Fruit fly (Drosophila melanogaster) whole organism, embryonic: ENCODE measurements around the gene Nrx-IV.
A peak's percentile ranks its signal among the peaks of the same experiment; 100 is the strongest.

Experiments
- Atf6 ChIP-seq: fragments of 200-800 bp; sonication (Bioruptor generic); IDR thresholded peaks from 2 replicates; pipeline ENCODE4 v1.3.6; 2022; ENCODE audit warnings: missing biosample characterization, missing genetic modification characterization
- B-H2 ChIP-seq: fragments of 200-800 bp; sonication (Bioruptor generic); optimal IDR thresholded peaks from 2 replicates; lab custom pipeline; 2018; ENCODE audit warnings: missing biosample characterization, mild to moderate bottlenecking, missing genetic modification characterization
- Bgb ChIP-seq: fragments of 200-800 bp; sonication (Bioruptor generic); IDR thresholded peaks from 2 replicates; pipeline ENCODE4 v1.3.6; 2022; ENCODE audit warnings: missing biosample characterization, missing genetic modification characterization; ENCODE audit not compliant: partially characterized antibody
- Bteb2 ChIP-seq: fragments of 200-800 bp; sonication (Bioruptor generic); optimal IDR thresholded peaks from 2 replicates; lab custom pipeline; 2016; ENCODE audit warnings: missing biosample characterization, missing genetic modification characterization
- C15 ChIP-seq: fragments of 200-800 bp; sonication (Bioruptor generic); IDR thresholded peaks from 3 replicates; pipeline ENCODE4 v1.3.6; 2022; ENCODE audit warnings: missing biosample characterization, missing genetic modification characterization
- CG10366 ChIP-seq: fragments of 200-800 bp; sonication (Bioruptor generic); IDR thresholded peaks from 2 replicates; pipeline ENCODE4 v1.3.6; 2022; ENCODE audit warnings: missing biosample characterization, missing genetic modification characterization
- CG10654 ChIP-seq: fragments of 200-800 bp; sonication (Bioruptor generic); optimal IDR thresholded peaks from 2 replicates; lab custom pipeline; 2016; ENCODE audit warnings: missing biosample characterization, missing genetic modification characterization
- CG10959 ChIP-seq: fragments of 200-800 bp; sonication (Bioruptor generic); IDR thresholded peaks from 2 replicates; pipeline ENCODE4 v1.3.6; 2022; ENCODE audit warnings: missing biosample characterization, missing genetic modification characterization
- CG11085 ChIP-seq: fragments of 200-800 bp; sonication (Bioruptor generic); IDR thresholded peaks from 2 replicates; pipeline ENCODE4 v1.3.6; 2022; ENCODE audit warnings: missing biosample characterization, missing genetic modification characterization
- CG12391 ChIP-seq: fragments of 200-800 bp; sonication (Bioruptor generic); optimal IDR thresholded peaks from 3 replicates; lab custom pipeline; 2018; ENCODE audit warnings: missing biosample characterization, mild to moderate bottlenecking, missing genetic modification characterization, moderate library complexity
- CG13287 ChIP-seq: fragments of 200-800 bp; sonication (Bioruptor generic); IDR thresholded peaks from 2 replicates; pipeline ENCODE4 v1.3.6; 2022; ENCODE audit warnings: missing biosample characterization, missing genetic modification characterization; ENCODE audit not compliant: partially characterized antibody
- CG15601 ChIP-seq: fragments of 200-800 bp; sonication (Bioruptor generic); optimal IDR thresholded peaks from 3 replicates; lab custom pipeline; 2019; ENCODE audit warnings: missing biosample characterization, mild to moderate bottlenecking, missing genetic modification characterization, moderate library complexity
- CG1602 ChIP-seq: fragments of 200-800 bp; sonication (Bioruptor generic); optimal IDR thresholded peaks from 3 replicates; lab custom pipeline; 2016; ENCODE audit warnings: missing biosample characterization, missing genetic modification characterization
- CG16863 ChIP-seq: fragments of 200-800 bp; sonication (Bioruptor generic); optimal IDR thresholded peaks from 3 replicates; lab custom pipeline; 2016; ENCODE audit warnings: missing biosample characterization, missing genetic modification characterization
- CG17802 ChIP-seq: fragments of 200-800 bp; sonication (Bioruptor generic); optimal IDR thresholded peaks from 2 replicates; lab custom pipeline; 2018; ENCODE audit warnings: missing biosample characterization, mild to moderate bottlenecking, missing genetic modification characterization, moderate library complexity
- CG31388 ChIP-seq: fragments of 200-800 bp; sonication (Bioruptor generic); optimal IDR thresholded peaks from 2 replicates; lab custom pipeline; 2016; ENCODE audit warnings: missing biosample characterization, missing genetic modification characterization
- CG4820 ChIP-seq: fragments of 200-800 bp; sonication (Bioruptor generic); optimal IDR thresholded peaks from 3 replicates; lab custom pipeline; 2016; ENCODE audit warnings: missing biosample characterization, missing genetic modification characterization
- CG7357 ChIP-seq: fragments of 200-800 bp; sonication (Bioruptor generic); IDR thresholded peaks from 3 replicates; pipeline ENCODE4 v1.3.6; 2022; ENCODE audit warnings: missing biosample characterization, missing genetic modification characterization
- CG7745 ChIP-seq: fragments of 200-800 bp; sonication (Bioruptor generic); optimal IDR thresholded peaks from 2 replicates; lab custom pipeline; 2018; ENCODE audit warnings: missing biosample characterization, mild to moderate bottlenecking, missing genetic modification characterization, moderate library complexity
- CG9817 ChIP-seq: fragments of 200-800 bp; sonication (Bioruptor generic); optimal IDR thresholded peaks from 2 replicates; lab custom pipeline; 2018; ENCODE audit warnings: missing biosample characterization, mild to moderate bottlenecking, missing genetic modification characterization, moderate library complexity
- CkIIα-i1 ChIP-seq: fragments of 200-800 bp; sonication (Bioruptor generic); IDR thresholded peaks from 2 replicates; pipeline ENCODE4 v1.3.6; 2022; ENCODE audit warnings: missing biosample characterization, missing genetic modification characterization
- CoRest ChIP-seq: fragments of 200-800 bp; sonication (Bioruptor generic); optimal IDR thresholded peaks from 3 replicates; lab custom pipeline; 2018; ENCODE audit warnings: missing biosample characterization, mild to moderate bottlenecking, missing genetic modification characterization, moderate library complexity
- D ChIP-seq, 2 experiments: fragments of 200-800 bp in 1 of 2; fragments of >200 bp in 1 of 2; sonication (Bioruptor generic) in 1 of 2; optimal IDR thresholded peaks; 2 replicates in 1 of 2; 3 replicates in 1 of 2; lab custom pipeline; 2017; ENCODE audit warnings: mild to moderate bottlenecking in 1 of 2, missing biosample characterization in 1 of 2, missing genetic modification characterization in 1 of 2, missing genetic modification reagents in 1 of 2
- ERR ChIP-seq: fragments of 200-800 bp; sonication (Bioruptor generic); optimal IDR thresholded peaks from 2 replicates; lab custom pipeline; 2016; ENCODE audit warnings: missing biosample characterization, missing genetic modification characterization
- Hr3 ChIP-seq: fragments of 200-800 bp; sonication (Bioruptor generic); optimal IDR thresholded peaks from 3 replicates; lab custom pipeline; 2016; ENCODE audit warnings: missing biosample characterization, missing genetic modification characterization
- NC2α ChIP-seq: fragments of 200-800 bp; sonication (Bioruptor generic); optimal IDR thresholded peaks from 2 replicates; lab custom pipeline; 2016; ENCODE audit warnings: missing biosample characterization, missing genetic modification characterization
- Oaz ChIP-seq: fragments of 200-800 bp; sonication (Bioruptor generic); IDR thresholded peaks from 2 replicates; pipeline ENCODE4 v1.3.6; 2022; ENCODE audit warnings: missing biosample characterization, missing genetic modification characterization
- PHDP ChIP-seq: fragments of 200-800 bp; sonication (Bioruptor generic); optimal IDR thresholded peaks from 3 replicates; lab custom pipeline; 2018; ENCODE audit warnings: missing biosample characterization, mild to moderate bottlenecking, missing genetic modification characterization, moderate library complexity
- Vsx1 ChIP-seq: fragments of 200-800 bp; sonication (Bioruptor generic); optimal IDR thresholded peaks from 2 replicates; lab custom pipeline; 2017; ENCODE audit warnings: missing biosample characterization, mild to moderate bottlenecking, missing genetic modification characterization, missing genetic modification reagents
- amos ChIP-seq: fragments of 200-800 bp; sonication (Bioruptor generic); IDR thresholded peaks from 2 replicates; pipeline ENCODE4 v1.3.6; 2022; ENCODE audit warnings: missing biosample characterization, missing genetic modification characterization; ENCODE audit not compliant: partially characterized antibody
- bbx ChIP-seq: fragments of 200-800 bp; sonication (Bioruptor generic); IDR thresholded peaks from 2 replicates; pipeline ENCODE4 v1.3.6; 2022; ENCODE audit warnings: missing biosample characterization, missing genetic modification characterization; ENCODE audit not compliant: partially characterized antibody
- bcd ChIP-seq: fragments of 200-800 bp; sonication (Bioruptor generic); optimal IDR thresholded peaks from 2 replicates; lab custom pipeline; 2017; ENCODE audit warnings: missing biosample characterization, mild to moderate bottlenecking, missing genetic modification characterization
- cas ChIP-seq: fragments of 200-800 bp; sonication (Bioruptor generic); IDR thresholded peaks from 2 replicates; pipeline ENCODE4 v1.3.6; 2022; ENCODE audit warnings: missing biosample characterization, missing genetic modification characterization
- crp ChIP-seq, 2 experiments: fragments of 200-800 bp; sonication (Bioruptor generic); optimal IDR thresholded peaks; 2 replicates in 1 of 2; 3 replicates in 1 of 2; lab custom pipeline; 2017; ENCODE audit warnings: missing biosample characterization in 2 of 2, missing genetic modification characterization in 2 of 2, mild to moderate bottlenecking in 1 of 2, moderate library complexity in 1 of 2
- danr ChIP-seq: fragments of 200-800 bp; sonication (Bioruptor generic); IDR thresholded peaks from 2 replicates; pipeline ENCODE4 v1.3.6; 2022; ENCODE audit warnings: missing biosample characterization, missing genetic modification characterization
- ems ChIP-seq: fragments of 200-800 bp; sonication (Bioruptor generic); optimal IDR thresholded peaks from 3 replicates; lab custom pipeline; 2016; ENCODE audit warnings: missing biosample characterization, missing genetic modification characterization
- fu2 ChIP-seq: fragments of 200-800 bp; sonication (Bioruptor generic); optimal IDR thresholded peaks from 2 replicates; lab custom pipeline; 2016; ENCODE audit warnings: missing biosample characterization, missing genetic modification characterization
- gt ChIP-seq: fragments of 200-800 bp; sonication (Bioruptor generic); IDR thresholded peaks from 2 replicates; pipeline ENCODE4 v1.3.6; 2022; ENCODE audit warnings: missing biosample characterization, missing genetic modification characterization
- ken ChIP-seq: fragments of 200-800 bp; sonication (Bioruptor generic); IDR thresholded peaks from 3 replicates; pipeline ENCODE4 v1.3.6; 2022; ENCODE audit warnings: missing biosample characterization, missing genetic modification characterization
- pfk ChIP-seq: fragments of 200-800 bp; sonication (Bioruptor generic); optimal IDR thresholded peaks from 2 replicates; lab custom pipeline; 2018; ENCODE audit warnings: missing biosample characterization, mild to moderate bottlenecking, missing genetic modification characterization, moderate library complexity
- pho ChIP-seq: fragments of 200-800 bp; sonication (Bioruptor generic); optimal IDR thresholded peaks from 2 replicates; lab custom pipeline; 2016; ENCODE audit warnings: missing biosample characterization, missing genetic modification characterization
- pnt ChIP-seq: fragments of 200-800 bp; sonication (Bioruptor generic); optimal IDR thresholded peaks from 3 replicates; lab custom pipeline; 2016; ENCODE audit warnings: missing biosample characterization, missing genetic modification characterization
- trh ChIP-seq: fragments of 200-800 bp; sonication (Bioruptor generic); optimal IDR thresholded peaks from 2 replicates; lab custom pipeline; 2016; ENCODE audit warnings: missing biosample characterization, missing genetic modification characterization
- tup ChIP-seq: fragments of 200-800 bp; sonication (Bioruptor generic); optimal IDR thresholded peaks from 2 replicates; lab custom pipeline; 2016; ENCODE audit warnings: missing biosample characterization, mild to moderate bottlenecking, missing genetic modification characterization, moderate library complexity
- twi ChIP-seq: fragments of 200-800 bp; optimal IDR thresholded peaks from 2 replicates; lab custom pipeline; 2019; ENCODE audit warnings: missing biosample characterization, mild to moderate bottlenecking, missing genetic modification characterization, moderate library complexity
- vfl ChIP-seq: fragments of 200-800 bp; sonication (Bioruptor generic); optimal IDR thresholded peaks from 2 replicates; lab custom pipeline; 2016; ENCODE audit warnings: missing biosample characterization, missing genetic modification characterization

Nrx-IV gene

dm6 chr3L:12145709-12146694, at the start of gene Nrx-IV, which contains the start of gene eIF3l (continued):
- TF ChIP-seq bbx (GFP tag; lab: Robert Waterston, UW) (peak; percentile 28), Bteb2 (GFP tag; lab: Kevin White, UChicago) (peak; percentile 1), CG7357 (GFP tag; lab: Robert Waterston, UW) (no peak), gt (no peak), B-H2 (GFP tag; lab: Kevin White, UChicago) (no peak), ken (no peak), Atf6 (GFP tag; lab: Robert Waterston, UW) (no peak), C15 (GFP tag; lab: Robert Waterston, UW) (no peak), danr (GFP tag; lab: Robert Waterston, UW) (no peak), CG13287 (peak; percentile 72)

dm6 chr3L:12096799-12097662, 49.3 kb upstream of the Nrx-IV start:
- TF ChIP-seq ERR (GFP tag; lab: Kevin White, UChicago): no peak
- TF ChIP-seq Bgb (GFP tag; lab: Robert Waterston, UW): no peak
- TF ChIP-seq NC2α (GFP tag; lab: Kevin White, UChicago): no peak
- TF ChIP-seq Vsx1: no peak
- no peak for TF ChIP-seq CG11085 (GFP tag; lab: Robert Waterston, UW)
- TF ChIP-seq CG15601 (tag; lab: Kevin White, UChicago): no peak
- TF ChIP-seq Oaz (GFP tag; lab: Robert Waterston, UW): no peak
- TF ChIP-seq CoRest: peak; percentile 42
- no peak for TF ChIP-seq CG7745
- no peak for TF ChIP-seq PHDP
- TF ChIP-seq CG12391 (tag; lab: Kevin White, UChicago): peak; percentile 34
- TF ChIP-seq pnt (GFP tag; lab: Kevin White, UChicago): no peak
- TF ChIP-seq bcd (GFP tag; lab: Kevin White, UChicago): no peak
- peak; percentile 15 for TF ChIP-seq Hr3
- TF ChIP-seq CG4820 (GFP tag; lab: Kevin White, UChicago): no peak
- no peak for TF ChIP-seq D (optimal IDR thresholded peaks at IDR 0.05; lab: Kevin White, UChicago)
- TF ChIP-seq D (GFP tag; optimal IDR thresholded peaks at IDR 0.05; lab: Kevin White, UChicago): no peak
- TF ChIP-seq pfk: no peak
- TF ChIP-seq CG16863 (GFP tag; lab: Kevin White, UChicago): no peak
- no peak for TF ChIP-seq CG10654 (GFP tag; lab: Kevin White, UChicago)
- no peak for TF ChIP-seq vfl (GFP tag; lab: Kevin White, UChicago)
- TF ChIP-seq CG1602 (GFP tag; lab: Kevin White, UChicago): no peak
- TF ChIP-seq CG17802 (tag; lab: Kevin White, UChicago): no peak
- no peak for TF ChIP-seq pho (GFP tag; lab: Kevin White, UChicago)
- no peak for TF ChIP-seq trh (GFP tag; lab: Kevin White, UChicago)
- no peak for TF ChIP-seq tup (GFP tag; lab: Kevin White, UChicago)
- TF ChIP-seq CG10366 (GFP tag; lab: Robert Waterston, UW): no peak; the same call in 1 of the 2 replicates
- TF ChIP-seq ems: no peak
- TF ChIP-seq CG10959 (GFP tag; lab: Robert Waterston, UW): no peak
- TF ChIP-seq cas (GFP tag; lab: Robert Waterston, UW): no peak
- TF ChIP-seq CG31388 (GFP tag; lab: Kevin White, UChicago): no peak
- TF ChIP-seq CG9817: no peak
- TF ChIP-seq twi (tag; lab: Kevin White, UChicago): no peak
- TF ChIP-seq CkIIα-i1: no peak
- no peak for TF ChIP-seq fu2 (GFP tag; lab: Kevin White, UChicago)
- TF ChIP-seq crp (GFP tag; optimal IDR thresholded peaks at IDR 0.05; lab: Kevin White, UChicago): no peak
- no peak for TF ChIP-seq amos
